Worm (Caenorhabditis elegans) whole organism, young adult: Measurements from ENCODE around the gene F12A10.8.

ENCODE experiments used
- ceh-91 ChIP-seq: fragments of 200-800 bp; sonication (Bioruptor generic); IDR thresholded peaks from 2 replicates; pipeline ENCODE4 v1.3.6; 2022; ENCODE audit warnings: missing genetic modification reagents, missing genetic modification characterization, missing compliant biosample characterization
- dpl-1 ChIP-seq: fragments of 150-350 bp; optimal IDR thresholded peaks from 2 replicates; lab custom pipeline; 2014; ENCODE audit warnings: missing biosample characterization, missing genetic modification reagents, missing genetic modification characterization
- nfya-1 ChIP-seq: sonication (generic microtip); optimal IDR thresholded peaks from 2 replicates; lab custom pipeline; 2017; ENCODE audit warnings: antibody characterized with exemption, missing compliant biosample characterization, missing genetic modification characterization, borderline replicate concordance; ENCODE audit not compliant: insufficient read depth
- nhr-90 ChIP-seq: sonication (generic microtip); optimal IDR thresholded peaks from 2 replicates; lab custom pipeline; 2016; ENCODE audit warnings: missing genotype, mild to moderate bottlenecking, missing genetic modification characterization, missing compliant biosample characterization
- snpc-4 ChIP-seq, 5 experiments: fragments of 150-350 bp in 1 of 5; sonication (generic microtip) in 4 of 5; optimal IDR thresholded peaks; 2 replicates each; lab custom pipeline; 2014 to 2018; ENCODE audit warnings: missing genetic modification characterization in 5 of 5, missing biosample characterization in 3 of 5, antibody characterized with exemption in 2 of 5, mild to moderate bottlenecking in 2 of 5, missing compliant biosample characterization in 2 of 5, missing genotype in 2 of 5, moderate library complexity in 2 of 5, missing genetic modification reagents in 1 of 5
- sptf-2 ChIP-seq: fragments of 200-800 bp; sonication (Bioruptor generic); optimal IDR thresholded peaks from 2 replicates; lab custom pipeline; 2018; ENCODE audit warnings: mild to moderate bottlenecking, missing genetic modification characterization, missing compliant biosample characterization
- unc-62 ChIP-seq: fragments of 150-350 bp; optimal IDR thresholded peaks from 2 replicates; lab custom pipeline; 2014; ENCODE audit warnings: missing biosample characterization, missing genetic modification reagents, missing genetic modification characterization

DNA sequence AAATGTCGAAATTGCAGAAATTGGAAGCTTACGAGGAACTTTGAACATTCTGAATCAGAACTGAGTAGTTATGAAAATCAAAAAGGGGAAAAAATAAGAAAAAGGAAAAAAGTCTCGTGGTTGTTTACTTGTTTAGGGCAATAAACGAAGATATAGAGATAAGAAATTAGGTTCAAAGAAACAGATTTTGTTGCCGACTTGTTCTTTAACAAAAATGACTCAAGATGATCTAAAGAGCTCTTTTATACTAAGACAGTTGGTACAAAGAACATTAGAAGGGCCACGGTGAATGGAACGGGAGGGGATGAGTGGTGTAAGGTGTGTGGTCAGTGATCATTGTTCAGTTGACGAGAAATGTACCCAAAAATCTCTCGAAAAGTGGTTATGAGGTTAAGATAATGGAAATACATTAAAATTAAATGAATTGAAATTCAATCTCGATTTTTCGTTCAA lies 46.6 kb upstream of the F12A10.8 start, which contains the start of gene acdh-2:
- TF ChIP-seq nhr-90 (tag; lab: Kevin White, UChicago): no peak
- no peak for TF ChIP-seq unc-62 (GFP tag; lab: Kevin White, UChicago)
- TF ChIP-seq snpc-4 (GFP tag; optimal IDR thresholded peaks at IDR 0.05; lab: Kevin White, UChicago): no peak
- peak in 2 of 4 experiments; percentile 3 to 50 for TF ChIP-seq snpc-4 (tag; optimal IDR thresholded peaks at IDR 0.05; lab: Kevin White, UChicago)
- no peak for TF ChIP-seq sptf-2 (GFP tag; lab: Kevin White, UChicago)
- TF ChIP-seq dpl-1 (GFP tag; lab: Kevin White, UChicago): no peak
- no peak for TF ChIP-seq nfya-1 (tag; lab: Kevin White, UChicago)
- no peak for TF ChIP-seq ceh-91 (GFP tag; lab: Robert Waterston, UW)
